Worm (Caenorhabditis elegans) whole organism, late embryonic: ENCODE results near the gene mpz-4.

Experiments used
- C08G9.2 ChIP-seq: sonication (generic microtip); optimal IDR thresholded peaks from 2 replicates; lab custom pipeline; 2016; ENCODE audit warnings: mild to moderate bottlenecking, missing genetic modification characterization, moderate library complexity, missing compliant biosample characterization
- K02D7.2 ChIP-seq: sonication (generic microtip); optimal IDR thresholded peaks from 2 replicates; lab custom pipeline; 2017; ENCODE audit warnings: mild to moderate bottlenecking, missing genetic modification characterization, missing compliant biosample characterization
- K09A11.1 ChIP-seq: sonication (generic microtip); optimal IDR thresholded peaks from 2 replicates; lab custom pipeline; 2017; ENCODE audit warnings: antibody characterized with exemption, mild to moderate bottlenecking, missing genetic modification characterization, missing compliant biosample characterization; ENCODE audit not compliant: insufficient read depth
- T23F11.4 ChIP-seq: fragments of 200-800 bp; sonication (Bioruptor generic); optimal IDR thresholded peaks from 2 replicates; lab custom pipeline; 2018; ENCODE audit warnings: mild to moderate bottlenecking, missing genetic modification characterization, missing compliant biosample characterization
- ama-1 ChIP-seq: fragments of 150-350 bp; optimal IDR thresholded peaks from 2 replicates; lab custom pipeline; 2014
- ceh-14 ChIP-seq: sonication (generic microtip); optimal IDR thresholded peaks from 2 replicates; lab custom pipeline; 2016; ENCODE audit warnings: missing genotype, missing genetic modification characterization, missing compliant biosample characterization
- ceh-18 ChIP-seq: sonication (generic microtip); optimal IDR thresholded peaks from 2 replicates; lab custom pipeline; 2016; ENCODE audit warnings: missing genetic modification characterization, missing compliant biosample characterization
- ceh-2 ChIP-seq: sonication (generic microtip); optimal IDR thresholded peaks from 2 replicates; lab custom pipeline; 2016; ENCODE audit warnings: missing genotype, missing genetic modification characterization, missing compliant biosample characterization
- ceh-34 ChIP-seq: sonication (generic microtip); optimal IDR thresholded peaks from 2 replicates; lab custom pipeline; 2016; ENCODE audit warnings: mild to moderate bottlenecking, missing genetic modification characterization, missing compliant biosample characterization
- ceh-45 ChIP-seq: fragments of 200-800 bp; sonication (Bioruptor generic); IDR thresholded peaks from 2 replicates; pipeline ENCODE4 v1.3.6; 2022; ENCODE audit warnings: missing genetic modification reagents, missing genetic modification characterization, missing compliant biosample characterization
- dmd-4 ChIP-seq: sonication (generic microtip); optimal IDR thresholded peaks from 2 replicates; lab custom pipeline; 2016; ENCODE audit warnings: borderline replicate concordance, missing genetic modification characterization, missing compliant biosample characterization
- dve-1 ChIP-seq: sonication (generic microtip); optimal IDR thresholded peaks from 2 replicates; lab custom pipeline; 2017; ENCODE audit warnings: antibody characterized with exemption, mild to moderate bottlenecking, missing genetic modification characterization, missing compliant biosample characterization
- elt-2 ChIP-seq: sonication (generic microtip); optimal IDR thresholded peaks from 2 replicates; lab custom pipeline; 2016; ENCODE audit warnings: missing genetic modification reagents, missing genetic modification characterization, missing compliant biosample characterization
- eyg-1 ChIP-seq: sonication (generic microtip); optimal IDR thresholded peaks from 2 replicates; lab custom pipeline; 2016; ENCODE audit warnings: missing genotype, missing genetic modification characterization, missing compliant biosample characterization
- fkh-6 ChIP-seq: sonication (generic microtip); optimal IDR thresholded peaks from 2 replicates; lab custom pipeline; 2016; ENCODE audit warnings: missing genetic modification characterization, missing compliant biosample characterization
- gmeb-2 ChIP-seq: sonication (generic microtip); optimal IDR thresholded peaks from 2 replicates; lab custom pipeline; 2016; ENCODE audit warnings: missing genetic modification characterization, inconsistent platforms, missing compliant biosample characterization
- hlh-13 ChIP-seq: fragments of 200-800 bp; sonication (Bioruptor generic); optimal IDR thresholded peaks from 2 replicates; lab custom pipeline; 2018; ENCODE audit warnings: mild to moderate bottlenecking, missing genetic modification characterization, missing compliant biosample characterization
- lim-6 ChIP-seq: sonication (generic microtip); optimal IDR thresholded peaks from 2 replicates; lab custom pipeline; 2016; ENCODE audit warnings: missing genetic modification characterization, missing compliant biosample characterization
- lin-11 ChIP-seq: fragments of 200-800 bp; sonication (Bioruptor generic); optimal IDR thresholded peaks from 2 replicates; lab custom pipeline; 2018; ENCODE audit warnings: mild to moderate bottlenecking, missing genetic modification characterization, missing compliant biosample characterization
- madf-2 ChIP-seq: sonication (generic microtip); optimal IDR thresholded peaks from 2 replicates; lab custom pipeline; 2017; ENCODE audit warnings: missing genetic modification characterization, missing compliant biosample characterization
- nfya-1 ChIP-seq: sonication (generic microtip); optimal IDR thresholded peaks from 2 replicates; lab custom pipeline; 2017; ENCODE audit warnings: missing genetic modification characterization, mild to moderate bottlenecking, missing compliant biosample characterization, antibody characterized with exemption, moderate library complexity
- odd-2 ChIP-seq: sonication (generic microtip); optimal IDR thresholded peaks from 2 replicates; lab custom pipeline; 2017; ENCODE audit warnings: antibody characterized with exemption, mild to moderate bottlenecking, missing genetic modification characterization, missing compliant biosample characterization
- pag-3 ChIP-seq: sonication (generic microtip); optimal IDR thresholded peaks from 2 replicates; lab custom pipeline; 2016; ENCODE audit warnings: missing compliant biosample characterization, missing genetic modification characterization, borderline replicate concordance
- pha-4 ChIP-seq: fragments of 150-350 bp; optimal IDR thresholded peaks from 2 replicates; lab custom pipeline; 2018; ENCODE audit warnings: missing biosample characterization, missing genetic modification reagents, missing genetic modification characterization
- pqm-1 ChIP-seq: sonication (generic microtip); optimal IDR thresholded peaks from 2 replicates; lab custom pipeline; 2016; ENCODE audit warnings: missing genetic modification characterization, missing compliant biosample characterization
- pros-1 ChIP-seq: fragments of 150-350 bp; optimal IDR thresholded peaks from 2 replicates; lab custom pipeline; 2014; ENCODE audit warnings: missing biosample characterization, missing genetic modification reagents, missing genetic modification characterization
- ref-2 ChIP-seq: sonication (generic microtip); optimal IDR thresholded peaks from 2 replicates; lab custom pipeline; 2016; ENCODE audit warnings: missing genetic modification characterization, missing compliant biosample characterization
- sox-4 ChIP-seq: sonication (generic microtip); optimal IDR thresholded peaks from 2 replicates; lab custom pipeline; 2017; ENCODE audit warnings: mild to moderate bottlenecking, missing genetic modification characterization, inconsistent platforms, missing compliant biosample characterization
- ttx-3 ChIP-seq: sonication (generic microtip); optimal IDR thresholded peaks from 2 replicates; lab custom pipeline; 2016; ENCODE audit warnings: missing genetic modification reagents, missing genetic modification characterization, missing compliant biosample characterization
- unc-3 ChIP-seq, 2 experiments: fragments of 200-800 bp in 1 of 2; sonication (Bioruptor generic) in 1 of 2; sonication (generic microtip) in 1 of 2; conservative IDR thresholded peaks in 1 of 2; optimal IDR thresholded peaks in 1 of 2; 2 replicates each; pipeline versions ENCODE4 v1.3.6 to Lab custom; 2016 to 2022; ENCODE audit warnings: missing compliant biosample characterization in 2 of 2, missing genetic modification characterization in 2 of 2, missing genetic modification reagents in 1 of 2
- unc-42 ChIP-seq: sonication (generic microtip); optimal IDR thresholded peaks from 2 replicates; lab custom pipeline; 2016; ENCODE audit warnings: missing genotype, missing genetic modification characterization, missing compliant biosample characterization
- unc-86 ChIP-seq: sonication (generic microtip); optimal IDR thresholded peaks from 2 replicates; lab custom pipeline; 2016; ENCODE audit warnings: missing genetic modification characterization, missing compliant biosample characterization
- zip-5 ChIP-seq: sonication (generic microtip); optimal IDR thresholded peaks from 2 replicates; lab custom pipeline; 2016; ENCODE audit warnings: missing genetic modification characterization, missing compliant biosample characterization
- ztf-16 ChIP-seq: sonication (generic microtip); optimal IDR thresholded peaks from 2 replicates; lab custom pipeline; 2017; ENCODE audit warnings: missing genetic modification characterization, missing compliant biosample characterization

The mpz-4 gene

DNA sequence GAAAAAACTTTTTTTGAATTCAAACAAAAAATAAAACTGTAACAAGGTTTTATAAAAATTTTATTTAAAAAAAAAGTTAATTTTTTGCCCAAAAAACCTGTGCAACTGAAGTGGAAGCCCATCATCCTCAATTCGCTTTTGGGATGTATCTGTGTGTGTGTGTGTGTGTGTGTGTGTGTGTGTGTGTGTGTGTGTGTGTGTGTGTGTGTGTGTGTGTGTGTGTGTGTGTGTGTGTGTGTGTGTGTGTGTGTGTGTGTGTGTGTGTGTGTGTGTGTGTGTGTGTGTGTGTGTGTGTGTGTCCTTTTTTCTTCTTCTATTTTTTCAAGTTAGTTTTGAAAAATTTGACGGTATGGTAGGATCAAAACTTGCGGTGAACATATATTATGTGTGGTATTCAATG is 42.4 kb downstream of the mpz-4 start:
- TF ChIP-seq gmeb-2 (tag; lab: Kevin White, UChicago), result peak; percentile 19

DNA sequence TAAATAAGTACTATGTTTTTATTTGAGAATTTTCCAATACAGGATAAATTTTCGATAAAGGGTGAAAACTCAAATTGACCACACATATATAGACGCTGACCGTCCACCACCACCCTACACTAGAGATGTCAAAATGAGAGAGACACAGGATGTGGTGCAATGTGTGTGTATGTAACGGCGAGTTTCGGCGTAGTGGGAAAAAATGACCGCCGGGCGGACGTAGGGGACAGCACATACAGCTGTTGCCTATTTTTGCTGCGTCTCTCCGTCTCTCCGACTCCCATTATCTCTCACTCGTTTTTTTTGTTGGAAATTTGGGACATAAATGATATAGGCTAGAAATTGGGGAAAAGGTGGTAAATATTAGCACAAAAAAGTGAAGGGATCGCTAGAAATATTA is 46.0 kb downstream of the mpz-4 start:
- TF ChIP-seq K09A11.1 (no peak), dmd-4 (tag; lab: Kevin White, UChicago) (no peak), pros-1 (tag; lab: Kevin White, UChicago) (no peak), lin-11 (no peak), unc-86 (tag; lab: Kevin White, UChicago) (no peak), ref-2 (tag; lab: Kevin White, UChicago) (no peak), pag-3 (tag; lab: Kevin White, UChicago) (no peak), unc-3 (GFP tag; conservative IDR thresholded peaks at IDR 0.05; lab: Robert Waterston, UW) (no peak), unc-3 (tag; optimal IDR thresholded peaks at IDR 0.05; lab: Kevin White, UChicago) (no peak), C08G9.2 (tag; lab: Kevin White, UChicago) (no peak), ceh-45 (GFP tag; lab: Robert Waterston, UW) (no peak), ceh-14 (tag; lab: Kevin White, UChicago) (no peak), ttx-3 (tag; lab: Kevin White, UChicago) (no peak), dve-1 (tag; lab: Kevin White, UChicago) (no peak), nfya-1 (tag; lab: Kevin White, UChicago) (peak; percentile 4), ceh-18 (peak; percentile 3), K02D7.2 (tag; lab: Kevin White, UChicago) (no peak), lim-6 (tag; lab: Kevin White, UChicago) (no peak), unc-42 (tag; lab: Kevin White, UChicago) (no peak), pqm-1 (tag; lab: Kevin White, UChicago) (no peak), elt-2 (tag; lab: Kevin White, UChicago) (peak; percentile 23), odd-2 (tag; lab: Kevin White, UChicago) (no peak), madf-2 (tag; lab: Kevin White, UChicago) (peak; percentile 15)

DNA sequence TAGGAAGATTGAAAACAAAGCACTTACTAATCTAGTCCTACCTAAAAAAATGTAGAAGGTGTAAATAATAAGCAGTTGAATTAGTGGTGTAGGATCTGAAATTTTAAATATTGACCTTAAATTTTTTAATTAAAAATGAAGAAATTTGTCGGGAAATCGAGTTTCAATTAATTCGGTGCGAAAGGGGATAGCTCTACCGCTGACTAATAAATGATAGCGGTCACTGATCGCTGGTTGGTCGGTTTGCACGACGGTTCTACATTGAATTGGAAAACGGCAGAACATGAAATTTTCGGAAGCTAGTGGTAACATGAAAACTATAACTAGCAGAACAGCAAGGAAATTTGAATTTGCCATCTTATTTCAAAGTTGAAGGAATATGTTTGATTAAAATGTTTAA is 47.0 kb downstream of the mpz-4 start, which contains the start of gene set-15:
Gene set-15 (minus strand): TSS at position 101 of the 400 bp plus-strand sequence.
- TF ChIP-seq hlh-13 (GFP tag; lab: Kevin White, UChicago) (no peak), eyg-1 (tag; lab: Kevin White, UChicago) (no peak)

DNA sequence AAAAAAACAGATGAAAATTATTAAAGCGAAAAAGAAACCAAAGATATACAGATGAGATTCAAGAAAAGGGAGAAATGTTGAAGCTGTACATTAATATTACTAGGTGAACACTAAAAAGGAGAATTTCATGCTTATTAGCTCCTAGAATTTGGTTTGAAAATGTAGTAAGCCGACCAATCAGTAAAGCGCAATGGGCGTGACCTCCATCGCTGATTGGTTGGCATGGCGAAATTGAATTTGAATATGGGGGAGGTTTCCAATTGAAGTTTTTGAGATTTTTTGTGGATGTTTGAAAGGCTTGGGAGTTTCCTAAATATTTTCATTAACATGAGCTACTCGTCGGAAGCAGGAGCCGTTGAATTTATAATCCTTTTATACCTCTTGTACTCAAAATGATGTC is 50.6 kb downstream of the mpz-4 start:
- TF ChIP-seq ref-2 (tag; lab: Kevin White, UChicago) (no peak), nfya-1 (tag; lab: Kevin White, UChicago) (peak; percentile 96)

DNA sequence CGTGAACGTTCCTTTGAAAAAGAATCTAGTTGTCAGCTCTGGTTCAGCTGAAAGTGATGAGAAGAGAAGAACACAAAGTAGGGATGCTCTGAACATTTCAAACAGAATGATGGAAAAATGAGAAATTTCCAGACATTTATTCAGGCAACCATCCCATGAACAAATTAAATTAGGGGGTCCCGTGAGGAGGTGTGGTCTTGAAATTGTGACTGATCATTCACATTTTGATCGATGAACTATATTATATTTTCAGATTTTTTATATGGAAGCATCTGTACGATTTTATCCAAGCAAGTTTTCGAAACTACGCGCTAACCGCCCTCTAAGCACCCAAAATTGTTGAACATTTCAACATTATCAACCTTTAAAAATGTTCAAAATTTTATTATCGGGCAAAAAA is 51.1 kb downstream of the mpz-4 start, which contains the start of gene R11E3.19:
Gene R11E3.19 (minus strand): TSS at position 101 of the 400 bp plus-strand sequence.
- TF ChIP-seq K09A11.1, result no peak
- TF ChIP-seq T23F11.4, result no peak
- no peak for TF ChIP-seq ceh-18
- no peak for TF ChIP-seq ceh-2
- no peak for TF ChIP-seq ceh-34 (tag; lab: Kevin White, UChicago)
- TF ChIP-seq ama-1 (lab: Kevin White, UChicago), result no peak
- no peak for TF ChIP-seq pros-1 (tag; lab: Kevin White, UChicago)
- no peak for TF ChIP-seq madf-2 (tag; lab: Kevin White, UChicago)
- TF ChIP-seq ztf-16, result no peak
- TF ChIP-seq odd-2 (tag; lab: Kevin White, UChicago), result no peak
- TF ChIP-seq unc-42 (tag; lab: Kevin White, UChicago), result no peak
- TF ChIP-seq sox-4 (tag; lab: Kevin White, UChicago), result no peak
- TF ChIP-seq pha-4, result no peak
- no peak for TF ChIP-seq unc-3 (GFP tag; conservative IDR thresholded peaks at IDR 0.05; lab: Robert Waterston, UW)
- TF ChIP-seq unc-3 (tag; optimal IDR thresholded peaks at IDR 0.05; lab: Kevin White, UChicago), result no peak
- TF ChIP-seq fkh-6 (tag; lab: Kevin White, UChicago), result no peak
- no peak for TF ChIP-seq ref-2 (tag; lab: Kevin White, UChicago)
- TF ChIP-seq zip-5 (tag; lab: Kevin White, UChicago), result no peak
- no peak for TF ChIP-seq hlh-13 (GFP tag; lab: Kevin White, UChicago)
